Fruit fly (Drosophila melanogaster) whole organism, prepupa: Measurements from ENCODE around the gene CG6325.

Experiments used
- CG6854 ChIP-seq: fragments of 200-800 bp; sonication (Bioruptor generic); optimal IDR thresholded peaks from 2 replicates; lab custom pipeline; 2017; ENCODE audit warnings: missing biosample characterization, mild to moderate bottlenecking, missing genetic modification characterization
- CG7368 ChIP-seq: fragments of 200-800 bp; sonication (Bioruptor generic); optimal IDR thresholded peaks from 3 replicates; lab custom pipeline; 2016; ENCODE audit warnings: missing biosample characterization, missing genetic modification characterization
- Gug ChIP-seq: fragments of 200-800 bp; sonication (Bioruptor generic); IDR thresholded peaks from 2 replicates; pipeline ENCODE4 v1.3.6; 2022; ENCODE audit warnings: missing biosample characterization, missing genetic modification characterization
- Sox102F ChIP-seq: fragments of 200-800 bp; sonication (Bioruptor generic); optimal IDR thresholded peaks from 2 replicates; lab custom pipeline; 2016; ENCODE audit warnings: missing biosample characterization, mild to moderate bottlenecking, missing genetic modification characterization
- achi ChIP-seq: fragments of 200-800 bp; sonication (Bioruptor generic); optimal IDR thresholded peaks from 3 replicates; lab custom pipeline; 2016; ENCODE audit warnings: missing biosample characterization, missing genetic modification characterization
- fd59A ChIP-seq: fragments of 200-800 bp; sonication (Bioruptor generic); optimal IDR thresholded peaks from 2 replicates; lab custom pipeline; 2017; ENCODE audit warnings: missing biosample characterization, mild to moderate bottlenecking, missing genetic modification characterization, missing genetic modification reagents
- net ChIP-seq: fragments of 200-800 bp; sonication (Bioruptor generic); optimal IDR thresholded peaks from 3 replicates; lab custom pipeline; 2016; ENCODE audit warnings: missing biosample characterization, missing genetic modification characterization
- salr ChIP-seq, 2 experiments: fragments of 200-800 bp; sonication (Bioruptor generic); optimal IDR thresholded peaks; 3 replicates each; lab custom pipeline; 2016 to 2018; ENCODE audit warnings: missing biosample characterization in 2 of 2, missing genetic modification characterization in 2 of 2, mild to moderate bottlenecking in 1 of 2
- spab ChIP-seq: fragments of 200-800 bp; sonication (Bioruptor generic); optimal IDR thresholded peaks from 2 replicates; lab custom pipeline; 2017; ENCODE audit warnings: missing biosample characterization, mild to moderate bottlenecking, missing genetic modification characterization, missing genetic modification reagents
- topi ChIP-seq: fragments of 200-800 bp; sonication (Bioruptor generic); optimal IDR thresholded peaks from 3 replicates; lab custom pipeline; 2016; ENCODE audit warnings: missing biosample characterization, missing genetic modification characterization

- peak; percentile 93 for TF ChIP-seq Sox102F
- peak; percentile 93 for TF ChIP-seq CG7368 (GFP tag; lab: Kevin White, UChicago)
- TF ChIP-seq CG6854 = peak; percentile 90
- no peak for TF ChIP-seq Gug (GFP tag; lab: Robert Waterston, UW)
- TF ChIP-seq spab (GFP tag; lab: Kevin White, UChicago) = peak; percentile 88
- TF ChIP-seq salr (GFP tag; optimal IDR thresholded peaks at IDR 0.05; lab: Kevin White, UChicago) = peak; percentile 75 to 95
- peak; percentile 86 for TF ChIP-seq fd59A (GFP tag; lab: Kevin White, UChicago)
- peak; percentile 92 for TF ChIP-seq net (GFP tag; lab: Kevin White, UChicago)
- TF ChIP-seq topi (GFP tag; lab: Kevin White, UChicago) = peak; percentile 94
- TF ChIP-seq achi (GFP tag; lab: Kevin White, UChicago) = peak; percentile 93
Measured at dm6 chr3R:10356563-10357363, 50.3 kb downstream of the CG6325 start.
